Fruit fly (Drosophila melanogaster) whole organism, wandering third instar larva: ENCODE data around the gene Tace.

ENCODE experiments used
- Abd-B ChIP-seq: fragments of >200 bp; optimal IDR thresholded peaks from 2 replicates; lab custom pipeline; 2017; ENCODE audit warnings: missing biosample characterization, missing genetic modification characterization
- CG32264 ChIP-seq: fragments of 200-800 bp; sonication (Bioruptor generic); optimal IDR thresholded peaks from 2 replicates; lab custom pipeline; 2016; ENCODE audit warnings: missing biosample characterization, missing genetic modification characterization
- CG9705 ChIP-seq: fragments of 200-800 bp; sonication (Bioruptor generic); optimal IDR thresholded peaks from 2 replicates; lab custom pipeline; 2018; ENCODE audit warnings: missing biosample characterization, mild to moderate bottlenecking, missing genetic modification characterization
- Dfd ChIP-seq: fragments of >200 bp; optimal IDR thresholded peaks from 2 replicates; lab custom pipeline; 2017; ENCODE audit warnings: missing biosample characterization, missing genetic modification characterization
- Dif ChIP-seq: fragments of 200-275, 200-300 bp; sonication (Bioruptor generic); optimal IDR thresholded peaks from 2 replicates; lab custom pipeline; 2018; ENCODE audit warnings: missing biosample characterization, missing genetic modification characterization; ENCODE audit not compliant: partially characterized antibody
- GATAd ChIP-seq: sonication (Bioruptor generic); optimal IDR thresholded peaks from 2 replicates; lab custom pipeline; 2016; ENCODE audit warnings: missing biosample characterization, missing genetic modification characterization
- Hnf4 ChIP-seq: fragments of 200-800 bp; sonication (Bioruptor generic); optimal IDR thresholded peaks from 2 replicates; lab custom pipeline; 2016; ENCODE audit warnings: missing biosample characterization, mild to moderate bottlenecking, missing genetic modification characterization
- Hr78 ChIP-seq: fragments of >200 bp; optimal IDR thresholded peaks from 2 replicates; lab custom pipeline; 2017; ENCODE audit warnings: missing biosample characterization, missing genetic modification characterization
- Hr83 ChIP-seq: fragments of 200-300 bp; sonication (Bioruptor generic); optimal IDR thresholded peaks from 2 replicates; lab custom pipeline; 2016; ENCODE audit warnings: missing biosample characterization, mild to moderate bottlenecking, missing genetic modification characterization, moderate library complexity; ENCODE audit not compliant: poor library complexity, severe bottlenecking
- Jra ChIP-seq: sonication (Bioruptor generic); optimal IDR thresholded peaks from 2 replicates; lab custom pipeline; 2016; ENCODE audit warnings: missing biosample characterization, missing genetic modification characterization
- Myc ChIP-seq: fragments of >200 bp; optimal IDR thresholded peaks from 2 replicates; lab custom pipeline; 2017
- OdsH ChIP-seq: fragments of 200-800 bp; sonication (Bioruptor generic); optimal IDR thresholded peaks from 2 replicates; lab custom pipeline; 2016; ENCODE audit warnings: missing biosample characterization, mild to moderate bottlenecking, missing genetic modification characterization
- Rel ChIP-seq, 2 experiments: fragments of 200-800 bp; sonication (Bioruptor generic) in 1 of 2; optimal IDR thresholded peaks; 2 replicates in 1 of 2; 3 replicates in 1 of 2; lab custom pipeline; 2016 to 2019; ENCODE audit warnings: mild to moderate bottlenecking in 2 of 2, missing biosample characterization in 2 of 2, missing genetic modification characterization in 2 of 2, moderate library complexity in 1 of 2
- Sp1 ChIP-seq: fragments of 200-800 bp; sonication (Bioruptor generic); optimal IDR thresholded peaks from 3 replicates; lab custom pipeline; 2019; ENCODE audit warnings: missing biosample characterization, mild to moderate bottlenecking, missing genetic modification characterization, moderate library complexity
- Vsx2 ChIP-seq: fragments of 200-300, 225-300 bp; sonication (Bioruptor generic); optimal IDR thresholded peaks from 2 replicates; lab custom pipeline; 2018; ENCODE audit warnings: missing biosample characterization, missing genetic modification characterization; ENCODE audit not compliant: partially characterized antibody
- br ChIP-seq: fragments of 200-800 bp; sonication (Bioruptor generic); optimal IDR thresholded peaks from 2 replicates; lab custom pipeline; 2016; ENCODE audit warnings: missing biosample characterization, missing genetic modification characterization
- brk ChIP-seq: fragments of 200-800 bp; sonication (Bioruptor generic); optimal IDR thresholded peaks from 2 replicates; lab custom pipeline; 2016; ENCODE audit warnings: missing biosample characterization, mild to moderate bottlenecking, missing genetic modification characterization
- dl ChIP-seq, 2 experiments: fragments of 175-275, 200-275 bp in 1 of 2; fragments of 200-275 bp in 1 of 2; sonication (Bioruptor generic); optimal IDR thresholded peaks; lab custom pipeline; 2018; ENCODE audit warnings: mild to moderate bottlenecking in 2 of 2, missing biosample characterization in 2 of 2, missing genetic modification characterization in 2 of 2, moderate library complexity in 2 of 2; ENCODE audit not compliant: partially characterized antibody in 2 of 2, insufficient read depth in 1 of 2
- dmrt93B ChIP-seq: fragments of 200-800 bp; sonication (Bioruptor generic); optimal IDR thresholded peaks from 2 replicates; lab custom pipeline; 2018; ENCODE audit warnings: missing biosample characterization, mild to moderate bottlenecking, missing genetic modification characterization
- ey ChIP-seq: fragments of 200-800 bp; sonication (Bioruptor generic); optimal IDR thresholded peaks from 2 replicates; lab custom pipeline; 2016; ENCODE audit warnings: missing biosample characterization, missing genetic modification characterization
- foxo ChIP-seq, 2 experiments: fragments of 200-800 bp; sonication (Bioruptor generic); optimal IDR thresholded peaks; 2 replicates in 1 of 2; 3 replicates in 1 of 2; lab custom pipeline; 2016 to 2017; ENCODE audit warnings: missing biosample characterization in 2 of 2, missing genetic modification characterization in 2 of 2
- fru ChIP-seq: fragments of 200-800 bp; sonication (Bioruptor generic); optimal IDR thresholded peaks from 3 replicates; lab custom pipeline; 2016; ENCODE audit warnings: missing biosample characterization, mild to moderate bottlenecking, missing genetic modification characterization
- h ChIP-seq: fragments of 200-800 bp; sonication (Bioruptor generic); optimal IDR thresholded peaks from 3 replicates; lab custom pipeline; 2016; ENCODE audit warnings: missing biosample characterization, mild to moderate bottlenecking, missing genetic modification characterization
- pan ChIP-seq: fragments of >200 bp; optimal IDR thresholded peaks from 2 replicates; lab custom pipeline; 2017
- psq ChIP-seq: fragments of 200-800 bp; sonication (Bioruptor generic); optimal IDR thresholded peaks from 3 replicates; lab custom pipeline; 2017; ENCODE audit warnings: missing biosample characterization, mild to moderate bottlenecking, missing genetic modification characterization, moderate library complexity
- rgr ChIP-seq: fragments of 200-800 bp; sonication (Bioruptor generic); optimal IDR thresholded peaks from 3 replicates; lab custom pipeline; 2016; ENCODE audit warnings: missing biosample characterization, mild to moderate bottlenecking, missing genetic modification characterization
- sage ChIP-seq: fragments of 200-800 bp; sonication (Bioruptor generic); optimal IDR thresholded peaks from 2 replicates; lab custom pipeline; 2016; ENCODE audit warnings: missing biosample characterization, mild to moderate bottlenecking, missing genetic modification characterization
- tai ChIP-seq: sonication (Bioruptor generic); optimal IDR thresholded peaks from 2 replicates; lab custom pipeline; 2016; ENCODE audit warnings: missing biosample characterization, missing genetic modification characterization
- usp ChIP-seq: fragments of >200 bp; optimal IDR thresholded peaks from 2 replicates; lab custom pipeline; 2017; ENCODE audit warnings: missing biosample characterization, missing genetic modification characterization

The Tace gene

DNA sequence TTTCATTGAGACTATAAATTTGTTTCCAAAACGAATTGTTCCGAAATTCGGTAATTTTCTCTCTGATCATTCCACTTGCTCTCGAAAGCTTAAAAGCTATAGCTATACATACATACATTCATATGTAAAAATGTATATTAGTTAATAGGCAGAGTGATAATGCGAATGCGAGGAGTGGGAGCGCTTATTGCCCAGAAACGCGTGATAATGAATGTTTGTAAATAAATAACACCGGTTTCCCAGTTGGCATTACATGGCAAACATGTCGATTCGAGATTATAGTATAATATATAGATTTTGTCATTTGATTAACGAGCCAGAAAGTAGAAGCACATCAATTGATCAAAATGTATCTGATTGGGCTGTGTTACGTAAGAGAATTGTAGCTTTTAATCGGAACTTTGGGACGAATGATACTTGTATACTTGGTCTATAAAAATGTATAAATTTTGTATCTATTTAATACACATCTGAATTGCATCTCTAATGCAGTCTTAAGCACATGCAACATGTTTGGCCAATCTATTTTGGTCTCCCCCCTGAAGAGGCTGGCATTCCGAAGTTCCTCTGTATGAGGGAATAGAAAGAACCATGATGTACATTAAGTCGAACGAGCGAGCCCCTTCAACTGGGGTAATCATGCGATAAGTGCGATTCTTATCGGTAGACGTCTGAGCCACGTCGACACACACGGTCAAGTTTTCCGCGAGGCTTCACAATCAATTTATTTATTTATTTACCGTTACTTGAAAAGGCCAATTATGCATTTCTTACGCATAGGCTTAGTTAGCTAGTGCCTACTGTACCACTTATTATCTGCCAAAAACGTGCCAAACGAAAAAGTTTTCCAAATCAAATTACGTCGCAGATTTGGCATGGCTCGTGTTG is 12.5 kb downstream of the Tace start:
- TF ChIP-seq h (GFP tag; lab: Kevin White, UChicago) (peak; percentile 68), rgr (GFP tag; lab: Kevin White, UChicago) (peak; percentile 12), OdsH (GFP tag; lab: Kevin White, UChicago) (peak; percentile 38), foxo (GFP tag; optimal IDR thresholded peaks at IDR 0.05; lab: Kevin White, UChicago) (peak in 1 of 2 experiments; percentile 67), fru (GFP tag; lab: Kevin White, UChicago) (peak; percentile 32), Rel (GFP tag; optimal IDR thresholded peaks at IDR 0.05; lab: Kevin White, UChicago) (no peak), Rel (tag; optimal IDR thresholded peaks at IDR 0.05; lab: Kevin White, UChicago) (no peak), Hr83 (GFP tag; lab: Kevin White, UChicago) (no peak), ey (GFP tag; lab: Kevin White, UChicago) (peak; percentile 44), br (peak; percentile 25), dl (GFP tag; optimal IDR thresholded peaks at IDR 0.05; lab: Kevin White, UChicago; ENCODE audit: insufficient read depth in 1 of 2, partially characterized antibody in 2 of 2) (no peak), Hnf4 (GFP tag; lab: Kevin White, UChicago) (peak; percentile 27)

DNA sequence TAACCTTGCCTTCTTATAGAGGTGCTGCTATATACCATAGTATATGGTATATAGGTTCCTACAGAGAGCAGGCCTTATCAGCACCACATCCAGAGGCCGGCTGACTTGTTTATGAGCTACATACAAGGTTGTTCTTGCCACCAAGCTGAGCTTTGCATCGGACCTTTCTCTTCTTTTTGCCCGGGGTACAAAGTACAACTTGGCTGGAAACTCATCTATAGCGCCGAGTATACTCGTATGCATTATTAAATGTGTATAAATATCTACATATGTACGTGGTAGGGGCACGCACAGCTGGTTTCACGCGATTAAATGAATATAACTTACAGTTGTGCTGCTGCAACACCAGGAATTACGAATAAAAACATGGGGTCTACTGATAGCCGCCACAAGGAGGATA is 13.6 kb downstream of the Tace start:
- no peak for TF ChIP-seq foxo (GFP tag; optimal IDR thresholded peaks at IDR 0.05; lab: Kevin White, UChicago)
- no peak for TF ChIP-seq dl (GFP tag; optimal IDR thresholded peaks at IDR 0.05; lab: Kevin White, UChicago; ENCODE audit: insufficient read depth in 1 of 2, partially characterized antibody in 2 of 2)
- no peak for TF ChIP-seq dmrt93B (GFP tag; lab: Kevin White, UChicago)
- no peak for TF ChIP-seq Abd-B (GFP tag; lab: Kevin White, UChicago)
- no peak for TF ChIP-seq h (GFP tag; lab: Kevin White, UChicago)
- no peak for TF ChIP-seq rgr (GFP tag; lab: Kevin White, UChicago)
- TF ChIP-seq OdsH (GFP tag; lab: Kevin White, UChicago): no peak
- no peak for TF ChIP-seq Hr78
- no peak for TF ChIP-seq Vsx2 (GFP tag; lab: Kevin White, UChicago)
- no peak for TF ChIP-seq brk (GFP tag; lab: Kevin White, UChicago)
- TF ChIP-seq sage (GFP tag; lab: Kevin White, UChicago): no peak
- TF ChIP-seq psq (GFP tag; lab: Kevin White, UChicago): no peak

DNA sequence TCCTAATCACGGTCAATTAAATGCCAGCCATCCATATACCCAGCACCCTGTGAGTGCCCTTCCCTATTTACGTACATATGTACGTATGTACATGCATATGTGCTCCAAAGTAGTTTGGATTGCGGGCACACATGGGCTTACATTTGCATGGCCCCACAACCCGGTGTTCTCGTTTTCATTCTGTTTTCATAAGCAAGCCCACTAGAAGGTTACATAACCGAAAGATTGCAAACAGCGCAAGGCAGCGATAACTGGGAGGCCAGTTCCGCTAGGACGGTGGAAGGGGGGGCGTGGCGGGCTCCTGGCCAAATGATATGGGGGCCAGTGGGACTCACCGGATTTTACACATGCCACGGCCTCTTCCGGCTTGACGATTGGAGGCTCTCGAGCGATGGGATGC is 14.2 kb downstream of the Tace start:
- TF ChIP-seq OdsH (GFP tag; lab: Kevin White, UChicago) (no peak), pan (lab: Kevin White, UChicago) (no peak), psq (GFP tag; lab: Kevin White, UChicago) (no peak), tai (GFP tag; lab: Kevin White, UChicago) (no peak)

DNA sequence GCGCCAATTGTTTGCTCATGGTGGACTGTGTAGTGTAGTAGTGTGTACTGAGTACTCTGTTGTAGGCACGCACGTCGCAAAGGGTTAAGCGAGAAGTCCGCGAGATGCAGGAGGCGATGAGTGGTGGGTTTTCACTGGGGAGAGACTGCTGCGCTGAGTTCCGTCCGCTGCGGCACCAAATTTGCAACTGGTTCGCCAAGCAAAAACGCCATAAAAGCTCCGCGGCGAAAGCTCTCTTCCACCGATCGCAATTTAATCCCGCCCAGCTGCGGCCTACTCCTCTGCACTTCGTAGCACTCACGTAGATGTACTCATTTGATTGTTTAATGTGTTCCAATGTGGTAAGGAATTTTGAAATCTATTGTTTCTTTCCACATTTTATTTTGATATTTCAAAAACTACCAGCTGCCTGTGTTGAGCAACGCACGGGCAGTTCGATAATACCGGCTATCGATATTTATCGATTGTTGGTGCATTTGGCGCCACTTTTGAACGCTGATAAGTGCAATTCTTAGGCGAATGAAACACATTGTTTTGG is 14.7 kb downstream of the Tace start, which contains the start of gene CG7920:
CG7920 (minus strand) TSS at position 308 of the 538 bp plus-strand sequence.
- TF ChIP-seq Sp1 (GFP tag; lab: Kevin White, UChicago): peak; percentile 63
- TF ChIP-seq br: peak; percentile 4
- no peak for TF ChIP-seq usp
- TF ChIP-seq rgr (GFP tag; lab: Kevin White, UChicago): peak; percentile 56
- no peak for TF ChIP-seq CG32264 (GFP tag; lab: Kevin White, UChicago)
- peak; percentile 53 for TF ChIP-seq Jra
- TF ChIP-seq Hnf4 (GFP tag; lab: Kevin White, UChicago): peak; percentile 58
- TF ChIP-seq h (GFP tag; lab: Kevin White, UChicago): peak; percentile 51
- TF ChIP-seq Rel (GFP tag; optimal IDR thresholded peaks at IDR 0.05; lab: Kevin White, UChicago): no peak
- TF ChIP-seq Rel (tag; optimal IDR thresholded peaks at IDR 0.05; lab: Kevin White, UChicago): peak; percentile 70
- TF ChIP-seq CG9705 (GFP tag; lab: Kevin White, UChicago): peak; percentile 37
- TF ChIP-seq fru (GFP tag; lab: Kevin White, UChicago): peak; percentile 56
- TF ChIP-seq ey (GFP tag; lab: Kevin White, UChicago): peak; percentile 3
- peak; percentile 1 for TF ChIP-seq Myc (lab: Kevin White, UChicago)
- peak; percentile 54 for TF ChIP-seq Dif (GFP tag; lab: Kevin White, UChicago)
- TF ChIP-seq Hr78: no peak
- TF ChIP-seq foxo (GFP tag; optimal IDR thresholded peaks at IDR 0.05; lab: Kevin White, UChicago): peak in 1 of 2 experiments; percentile 52
- TF ChIP-seq Dfd (GFP tag; lab: Kevin White, UChicago): no peak
- peak; percentile 61 for TF ChIP-seq Vsx2 (GFP tag; lab: Kevin White, UChicago)
- peak; percentile 19 for TF ChIP-seq OdsH (GFP tag; lab: Kevin White, UChicago)
- peak; percentile 82 for TF ChIP-seq GATAd (GFP tag; lab: Kevin White, UChicago)
